Worm (Caenorhabditis elegans) whole organism, young adult: ENCODE data around the gene syp-1.

Source experiments
- C17E4.6 ChIP-seq: fragments of 200-800 bp; sonication (Bioruptor generic); IDR thresholded peaks from 2 replicates; pipeline ENCODE4 v1.3.6; 2022; ENCODE audit warnings: missing genetic modification reagents, missing genetic modification characterization, missing compliant biosample characterization
- F49E8.2 ChIP-seq: sonication (generic microtip); optimal IDR thresholded peaks from 3 replicates; lab custom pipeline; 2017; ENCODE audit warnings: missing genetic modification characterization, mild to moderate bottlenecking, missing compliant biosample characterization, antibody characterized with exemption, moderate library complexity; ENCODE audit not compliant: insufficient read depth
- ama-1 ChIP-seq, 3 experiments: fragments of 150-350 bp in 1 of 3; sonication (generic microtip) in 2 of 3; optimal IDR thresholded peaks; 2 replicates each; lab custom pipeline; 2014 to 2018; ENCODE audit warnings: missing biosample characterization in 2 of 3, missing genetic modification characterization in 2 of 3, missing genetic modification reagents in 2 of 3
- hmg-1.2 ChIP-seq: fragments of 200-800 bp; sonication (Bioruptor generic); IDR thresholded peaks from 2 replicates; pipeline ENCODE4 v1.3.6; 2022; ENCODE audit warnings: missing genetic modification reagents, missing genetic modification characterization, missing compliant biosample characterization
- let-526 ChIP-seq: fragments of 200-800 bp; sonication (Bioruptor generic); IDR thresholded peaks from 2 replicates; pipeline ENCODE4 v1.3.6; 2022; ENCODE audit warnings: missing genetic modification reagents, missing genetic modification characterization, missing compliant biosample characterization
- lin-26 ChIP-seq: fragments of 200-800 bp; sonication (Bioruptor generic); IDR thresholded peaks from 2 replicates; pipeline ENCODE4 v1.3.6; 2022; ENCODE audit warnings: missing genetic modification reagents, missing genetic modification characterization, missing compliant biosample characterization
- lir-1 ChIP-seq: fragments of 200-800 bp; sonication (Bioruptor generic); conservative IDR thresholded peaks from 2 replicates; pipeline ENCODE4 v1.3.6; 2022; ENCODE audit warnings: missing genetic modification reagents, missing genetic modification characterization, missing compliant biosample characterization
- rec-8 ChIP-seq, 2 experiments: sonication (generic microtip); optimal IDR thresholded peaks; 2 replicates each; lab custom pipeline; 2016; ENCODE audit warnings: mild to moderate bottlenecking in 2 of 2, missing genetic modification characterization in 2 of 2, missing genetic modification reagents in 2 of 2, missing genotype in 2 of 2, missing biosample characterization in 1 of 2, missing compliant biosample characterization in 1 of 2, moderate library complexity in 1 of 2
- snpc-1.1 ChIP-seq: sonication (generic microtip); optimal IDR thresholded peaks from 2 replicates; lab custom pipeline; 2017; ENCODE audit warnings: missing genetic modification characterization, mild to moderate bottlenecking, missing compliant biosample characterization, antibody characterized with exemption, moderate library complexity, missing genotype, missing genetic modification reagents; ENCODE audit not compliant: insufficient read depth

ce11 chrV:16405366-16405765 is 1.3 kb downstream of the syp-1 start:
- TF ChIP-seq lin-26 (GFP tag; lab: Robert Waterston, UW) = no peak
- TF ChIP-seq rec-8 (tag; optimal IDR thresholded peaks at IDR 0.05; lab: Kevin White, UChicago) = no peak
- TF ChIP-seq ama-1 (optimal IDR thresholded peaks at IDR 0.05; lab: Kevin White, UChicago) = no peak
- no peak for TF ChIP-seq ama-1 (GFP tag; optimal IDR thresholded peaks at IDR 0.05; lab: Kevin White, UChicago)
- TF ChIP-seq snpc-1.1 (tag; lab: Kevin White, UChicago) = no peak
- TF ChIP-seq let-526 (GFP tag; lab: Robert Waterston, UW) = no peak
- TF ChIP-seq C17E4.6 (GFP tag; lab: Robert Waterston, UW) = no peak
- no peak for TF ChIP-seq F49E8.2 (tag; lab: Kevin White, UChicago)
- TF ChIP-seq hmg-1.2 (GFP tag; lab: Robert Waterston, UW) = no peak
- TF ChIP-seq lir-1 (GFP tag; lab: Robert Waterston, UW) = no peak
